Fruit fly (Drosophila melanogaster) ovary, adult (tissue): ENCODE measurements around the gene Alg14.

Experiments
- CG17801 ChIP-seq: fragments of 200-800 bp; optimal IDR thresholded peaks from 2 replicates; lab custom pipeline; 2019; ENCODE audit warnings: missing biosample characterization, mild to moderate bottlenecking, missing genetic modification characterization, moderate library complexity; ENCODE audit not compliant: partially characterized antibody

The Alg14 gene

dm6 chrX:15483010-15483802 is 11.2 kb downstream of the Alg14 start:
- TF ChIP-seq CG17801, result no peak

- TF ChIP-seq CG17801, result peak; percentile 10
These were observed 12.6 kb downstream of the Alg14 start for dm6 chrX:15484451-15485032.

- TF ChIP-seq CG17801, result peak; percentile 39
These were observed 14.7 kb downstream of the Alg14 start, which contains the start of gene Gmap for dm6 chrX:15486682-15487081. Gene Gmap, plus strand, starts transcription at chrX:15486922.

- TF ChIP-seq CG17801, result no peak
These were observed 18.6 kb downstream of the Alg14 start for dm6 chrX:15490519-15490918.

- TF ChIP-seq CG17801, result no peak
These were observed 23.8 kb downstream of the Alg14 start for dm6 chrX:15495600-15496379.

dm6 chrX:15496651-15497409 is 24.9 kb downstream of the Alg14 start:
- TF ChIP-seq CG17801, result no peak

- peak; percentile 80 for TF ChIP-seq CG17801
These were observed 25.7 kb downstream of the Alg14 start for dm6 chrX:15497440-15498271.

dm6 chrX:15498791-15499190 is 26.8 kb downstream of the Alg14 start:
- TF ChIP-seq CG17801, result peak; percentile 79

dm6 chrX:15499996-15500904 is 28.3 kb downstream of the Alg14 start:
- TF ChIP-seq CG17801, result no peak

- TF ChIP-seq CG17801, result no peak
These were observed 29.8 kb downstream of the Alg14 start for dm6 chrX:15501706-15502267.

- TF ChIP-seq CG17801, result no peak
These were observed 30.9 kb downstream of the Alg14 start for dm6 chrX:15502864-15503263.

- peak; percentile 24 for TF ChIP-seq CG17801
These were observed 39.4 kb downstream of the Alg14 start for dm6 chrX:15511399-15511798.
